Worm (Caenorhabditis elegans): Measurements from ENCODE around the gene srsx-30.

DNA sequence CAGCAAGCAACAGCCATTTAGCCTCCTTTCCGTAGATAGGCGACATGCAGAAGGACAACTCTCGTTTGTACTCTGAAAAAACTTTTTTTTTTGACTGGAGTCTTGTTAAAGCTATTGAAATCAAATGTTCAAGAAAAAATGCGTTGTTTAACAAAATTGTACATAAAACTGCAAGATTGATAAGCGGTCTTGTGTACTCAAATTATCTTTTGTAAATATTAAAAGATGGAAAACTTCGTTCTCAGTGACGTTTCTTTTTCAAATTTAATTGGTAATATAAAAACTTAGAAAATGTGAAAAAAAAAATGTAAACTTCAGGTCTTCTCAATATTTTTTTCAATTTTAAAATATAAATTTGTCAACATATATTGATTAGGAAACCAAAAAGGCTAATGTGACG is 47.5 kb upstream of the srsx-30 start:
- TF ChIP-seq him-1 (tag; optimal IDR thresholded peaks at IDR 0.05) = no peak
- TF ChIP-seq dao-5 (tag; optimal IDR thresholded peaks at IDR 0.05) = no peak
- no peak for TF ChIP-seq W03F9.2 (tag; optimal IDR thresholded peaks at IDR 0.05)
